Worm (Caenorhabditis elegans) whole organism, L3 larva: ENCODE measurements around the gene F58A6.5.

Experiments
- R02D3.7 ChIP-seq: fragments of 150-350 bp; optimal IDR thresholded peaks from 2 replicates; lab custom pipeline; 2014; ENCODE audit warnings: missing biosample characterization, missing genetic modification characterization
- ZK546.5 ChIP-seq: sonication (generic microtip); optimal IDR thresholded peaks from 2 replicates; lab custom pipeline; 2017; ENCODE audit warnings: missing biosample characterization, missing genetic modification characterization
- ama-1 ChIP-seq: fragments of 150-350 bp; optimal IDR thresholded peaks from 2 replicates; lab custom pipeline; 2018
- ceh-16 ChIP-seq: sonication (generic microtip); optimal IDR thresholded peaks from 2 replicates; lab custom pipeline; 2017; ENCODE audit warnings: missing biosample characterization, missing genetic modification characterization
- ceh-28 ChIP-seq: fragments of 150-350 bp; optimal IDR thresholded peaks from 2 replicates; lab custom pipeline; 2014; ENCODE audit warnings: missing biosample characterization, missing genetic modification reagents, missing genetic modification characterization
- ceh-9 ChIP-seq: sonication (generic microtip); optimal IDR thresholded peaks from 2 replicates; lab custom pipeline; 2018; ENCODE audit warnings: missing biosample characterization, missing genetic modification characterization
- daf-12 ChIP-seq: fragments of 150-350 bp; optimal IDR thresholded peaks from 2 replicates; lab custom pipeline; 2014; ENCODE audit warnings: missing biosample characterization, missing genetic modification reagents, missing genetic modification characterization
- elt-1 ChIP-seq: fragments of 150-350 bp; optimal IDR thresholded peaks from 2 replicates; lab custom pipeline; 2014; ENCODE audit warnings: missing biosample characterization, missing genetic modification characterization
- elt-2 ChIP-seq: sonication (generic microtip); optimal IDR thresholded peaks from 2 replicates; lab custom pipeline; 2016; ENCODE audit warnings: missing genetic modification reagents, mild to moderate bottlenecking, missing genetic modification characterization, missing compliant biosample characterization
- elt-3 ChIP-seq, 3 experiments: fragments of 150-350 bp in 1 of 3; sonication (generic microtip) in 2 of 3; optimal IDR thresholded peaks; 2 replicates in 2 of 3; 4 replicates in 1 of 3; lab custom pipeline; 2014 to 2017; ENCODE audit warnings: missing biosample characterization in 3 of 3, missing genetic modification characterization in 3 of 3
- eor-1 ChIP-seq, 2 experiments: fragments of 150-350 bp; optimal IDR thresholded peaks; 2 replicates each; lab custom pipeline; 2014 to 2018; ENCODE audit warnings: missing biosample characterization in 2 of 2, missing genetic modification characterization in 2 of 2
- fkh-2 ChIP-seq: fragments of 150-350 bp; optimal IDR thresholded peaks from 2 replicates; lab custom pipeline; 2014; ENCODE audit warnings: missing biosample characterization, missing genetic modification reagents, missing genetic modification characterization
- fos-1 ChIP-seq: fragments of 150-350 bp; optimal IDR thresholded peaks from 2 replicates; lab custom pipeline; 2014; ENCODE audit warnings: missing biosample characterization, missing genetic modification characterization
- hmg-11 ChIP-seq: sonication (generic microtip); optimal IDR thresholded peaks from 2 replicates; lab custom pipeline; 2016; ENCODE audit warnings: missing genetic modification characterization, missing compliant biosample characterization
- jun-1 ChIP-seq: fragments of 150-350 bp; optimal IDR thresholded peaks from 2 replicates; lab custom pipeline; 2014; ENCODE audit warnings: missing biosample characterization, missing genetic modification reagents, missing genetic modification characterization
- lin-15B ChIP-seq: fragments of 150-350 bp; optimal IDR thresholded peaks from 2 replicates; lab custom pipeline; 2014; ENCODE audit warnings: missing biosample characterization, missing genetic modification characterization
- lin-39 ChIP-seq: fragments of 150-350 bp; optimal IDR thresholded peaks from 2 replicates; lab custom pipeline; 2018; ENCODE audit warnings: missing biosample characterization, missing genetic modification reagents, missing genetic modification characterization
- lsy-12 ChIP-seq: sonication (generic microtip); optimal IDR thresholded peaks from 2 replicates; lab custom pipeline; 2016; ENCODE audit warnings: mild to moderate bottlenecking, missing genetic modification characterization, missing compliant biosample characterization
- mml-1 ChIP-seq: fragments of 150-350 bp; sonication (generic microtip); optimal IDR thresholded peaks from 3 replicates; lab custom pipeline; 2014; ENCODE audit warnings: missing biosample characterization, missing genetic modification characterization
- nfya-1 ChIP-seq: sonication (generic microtip); optimal IDR thresholded peaks from 2 replicates; lab custom pipeline; 2017; ENCODE audit warnings: missing genetic modification characterization, mild to moderate bottlenecking, missing compliant biosample characterization, antibody characterized with exemption, moderate library complexity; ENCODE audit not compliant: insufficient read depth
- nhr-11 ChIP-seq: fragments of 150-350 bp; optimal IDR thresholded peaks from 2 replicates; lab custom pipeline; 2014; ENCODE audit warnings: missing biosample characterization, missing genetic modification characterization
- nhr-12 ChIP-seq: fragments of 150-350 bp; optimal IDR thresholded peaks from 2 replicates; lab custom pipeline; 2014; ENCODE audit warnings: missing biosample characterization, missing genetic modification characterization
- nhr-23 ChIP-seq: fragments of 150-350 bp; optimal IDR thresholded peaks from 2 replicates; lab custom pipeline; 2014; ENCODE audit warnings: missing biosample characterization, missing genetic modification reagents, missing genetic modification characterization
- nhr-25 ChIP-seq: sonication (generic microtip); optimal IDR thresholded peaks from 2 replicates; lab custom pipeline; 2017; ENCODE audit warnings: missing biosample characterization, missing genetic modification characterization
- nhr-43 ChIP-seq: sonication (generic microtip); optimal IDR thresholded peaks from 2 replicates; lab custom pipeline; 2016; ENCODE audit warnings: mild to moderate bottlenecking, missing genetic modification characterization, missing compliant biosample characterization; ENCODE audit not compliant: poor library complexity, severe bottlenecking
- nhr-67 ChIP-seq: fragments of 150-350 bp; optimal IDR thresholded peaks from 2 replicates; lab custom pipeline; 2014; ENCODE audit warnings: missing biosample characterization, missing genetic modification characterization
- nhr-76 ChIP-seq: fragments of 150-350 bp; sonication (generic microtip); optimal IDR thresholded peaks from 5 replicates; lab custom pipeline; 2014; ENCODE audit warnings: missing biosample characterization, missing genetic modification characterization
- nhr-77 ChIP-seq: fragments of 150-350 bp; optimal IDR thresholded peaks from 2 replicates; lab custom pipeline; 2014; ENCODE audit warnings: missing biosample characterization, missing genetic modification characterization
- pha-4 ChIP-seq: fragments of 150-350 bp; optimal IDR thresholded peaks from 2 replicates; lab custom pipeline; 2014; ENCODE audit warnings: missing biosample characterization, missing genetic modification reagents, missing genetic modification characterization
- pqm-1 ChIP-seq: fragments of 150-350 bp; optimal IDR thresholded peaks from 2 replicates; lab custom pipeline; 2017; ENCODE audit warnings: missing biosample characterization, missing genetic modification characterization, inconsistent platforms
- sea-2 ChIP-seq: fragments of 150-350 bp; sonication (generic microtip); optimal IDR thresholded peaks from 4 replicates; lab custom pipeline; 2014; ENCODE audit warnings: missing biosample characterization, missing genetic modification reagents, missing genetic modification characterization
- skn-1 ChIP-seq: fragments of 150-350 bp; optimal IDR thresholded peaks from 2 replicates; lab custom pipeline; 2014; ENCODE audit warnings: missing biosample characterization, missing genetic modification characterization
- snpc-4 ChIP-seq: fragments of 150-350 bp; optimal IDR thresholded peaks from 2 replicates; lab custom pipeline; 2014; ENCODE audit warnings: missing biosample characterization, missing genetic modification characterization
- tbx-2 ChIP-seq: sonication (generic microtip); optimal IDR thresholded peaks from 2 replicates; lab custom pipeline; 2016; ENCODE audit warnings: mild to moderate bottlenecking, missing genetic modification characterization, missing compliant biosample characterization
- unc-39 ChIP-seq: sonication (generic microtip); optimal IDR thresholded peaks from 4 replicates; lab custom pipeline; 2017; ENCODE audit warnings: missing biosample characterization, missing genetic modification characterization
- unc-62 ChIP-seq: fragments of 150-350 bp; sonication (generic microtip); optimal IDR thresholded peaks from 4 replicates; lab custom pipeline; 2014; ENCODE audit warnings: missing biosample characterization, missing genetic modification reagents, missing genetic modification characterization
- zag-1 ChIP-seq: fragments of 150-350 bp; optimal IDR thresholded peaks from 2 replicates; lab custom pipeline; 2014; ENCODE audit warnings: missing biosample characterization, missing genetic modification characterization
- ztf-4 ChIP-seq: fragments of 150-350 bp; optimal IDR thresholded peaks from 2 replicates; lab custom pipeline; 2014; ENCODE audit warnings: missing biosample characterization, missing genetic modification characterization

F58A6.5 gene

DNA sequence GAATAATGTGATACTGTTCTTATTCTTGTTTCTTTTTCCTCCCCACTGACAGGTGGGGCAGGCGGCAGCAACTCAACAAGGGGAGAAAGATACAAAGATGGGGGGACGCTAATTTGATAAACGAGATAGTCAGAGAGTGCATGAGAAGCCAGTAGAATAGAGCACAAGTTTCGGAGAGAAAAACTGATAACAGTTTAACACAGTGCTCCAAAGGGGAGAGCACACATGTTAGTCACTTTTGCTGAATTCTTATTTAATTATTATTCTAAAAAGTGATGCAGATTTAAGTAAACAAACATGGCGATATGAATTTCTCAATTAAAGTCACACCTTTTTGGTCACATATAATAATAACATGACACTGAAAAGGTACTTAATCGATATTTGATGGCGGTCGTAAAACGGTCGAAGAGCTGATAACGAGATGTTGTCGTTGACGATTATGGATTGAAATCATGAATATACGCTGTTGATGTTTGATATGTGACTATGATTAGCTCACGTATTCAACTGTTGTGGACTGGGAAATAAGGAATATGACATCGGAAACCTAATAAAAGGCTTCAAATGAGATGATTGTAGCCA lies 37.8 kb upstream of the F58A6.5 start (continued):
- TF ChIP-seq snpc-4 (tag; lab: Kevin White, UChicago) (no peak), pqm-1 (tag; lab: Kevin White, UChicago) (peak; percentile 95), mml-1 (tag; lab: Kevin White, UChicago) (no peak), nhr-11 (tag; lab: Kevin White, UChicago) (no peak), ztf-4 (tag; lab: Kevin White, UChicago) (no peak), tbx-2 (no peak), lin-15B (no peak)

DNA sequence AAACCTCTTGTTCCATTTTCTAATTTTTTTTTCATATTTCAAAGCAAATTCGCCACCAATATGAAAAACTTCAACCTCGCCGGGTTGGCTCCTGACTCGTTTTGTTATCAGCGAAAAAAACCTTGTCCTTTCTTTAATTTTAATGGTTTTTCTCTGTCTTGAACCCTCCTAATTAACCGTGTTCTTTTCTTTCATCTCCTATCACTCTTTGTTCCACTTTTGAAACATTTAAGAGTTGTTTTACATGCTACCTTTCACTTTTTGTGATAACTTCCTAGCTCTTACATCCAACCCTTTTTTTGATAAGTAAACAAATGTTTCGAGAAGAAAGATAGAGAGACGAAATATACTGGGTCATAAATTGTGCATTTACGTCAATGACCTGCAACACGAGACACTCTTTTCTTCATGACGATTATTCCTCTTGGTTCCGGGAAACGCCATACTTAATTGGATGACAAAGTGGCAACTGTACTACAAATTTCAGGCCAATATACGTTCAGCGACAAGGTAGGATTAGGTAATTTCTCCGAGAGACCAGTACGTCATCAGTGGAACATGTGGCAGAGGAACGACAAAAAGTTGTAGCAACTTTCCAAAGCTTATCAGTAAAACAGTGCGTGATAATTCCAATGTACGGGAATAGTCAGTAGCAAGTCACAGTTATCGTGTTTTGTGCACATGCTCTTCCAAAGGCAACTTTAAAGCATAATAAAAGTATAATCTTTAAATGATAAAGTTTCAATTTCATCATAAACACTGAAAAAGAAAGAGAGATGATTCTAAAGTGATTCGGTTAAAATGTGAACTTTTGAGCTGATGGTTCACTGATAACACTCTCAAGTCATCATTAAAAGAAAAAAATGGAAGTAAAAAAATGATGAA lies 36.7 kb upstream of the F58A6.5 start:
- TF ChIP-seq tbx-2 (no peak), pha-4 (tag; lab: Kevin White, UChicago) (peak; percentile 62), nhr-11 (tag; lab: Kevin White, UChicago) (no peak), pqm-1 (tag; lab: Kevin White, UChicago) (peak; percentile 87), hmg-11 (tag; lab: Kevin White, UChicago) (no peak), elt-2 (tag; lab: Kevin White, UChicago) (peak; percentile 99), fos-1 (peak; percentile 6), ZK546.5 (tag; lab: Kevin White, UChicago) (no peak), mml-1 (tag; lab: Kevin White, UChicago) (no peak), elt-3 (tag; optimal IDR thresholded peaks at IDR 0.05; lab: Kevin White, UChicago) (no peak), ceh-16 (tag; lab: Kevin White, UChicago) (no peak), lsy-12 (no peak), daf-12 (tag; lab: Kevin White, UChicago) (no peak)

ce11 chrII:5183207-5183606 lies 35.0 kb upstream of the F58A6.5 start:
- TF ChIP-seq nhr-67 (tag; lab: Kevin White, UChicago) = no peak
- peak; percentile 20 for TF ChIP-seq nhr-23
- TF ChIP-seq pqm-1 (tag; lab: Kevin White, UChicago) = no peak
- no peak for TF ChIP-seq nhr-11 (tag; lab: Kevin White, UChicago)
- TF ChIP-seq nhr-25 (tag; lab: Kevin White, UChicago) = peak; percentile 50

DNA sequence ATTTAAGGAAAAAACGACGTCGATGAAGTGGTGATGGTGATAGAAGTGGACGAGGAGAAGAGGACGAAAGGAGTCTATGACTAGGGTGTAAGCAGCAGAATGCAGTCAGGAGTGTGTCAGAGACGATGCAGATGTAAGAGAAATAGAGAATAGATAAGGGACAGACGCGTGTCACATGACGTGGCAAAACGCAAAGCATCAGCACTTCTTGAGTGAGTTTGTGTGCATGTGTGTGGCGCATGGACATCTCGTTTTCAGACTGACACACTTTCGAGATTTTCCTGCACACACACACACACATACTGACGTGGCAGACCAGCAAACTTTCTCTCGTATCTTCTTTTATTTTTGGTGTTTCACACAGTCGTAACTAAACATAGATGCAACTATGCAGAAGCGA lies 34.2 kb upstream of the F58A6.5 start:
- TF ChIP-seq elt-2 (tag; lab: Kevin White, UChicago) = peak; percentile 99
- TF ChIP-seq ceh-9 (tag; lab: Kevin White, UChicago) = no peak
- TF ChIP-seq nfya-1 = peak; percentile 71
- TF ChIP-seq nhr-25 (tag; lab: Kevin White, UChicago) = peak; percentile 51
- TF ChIP-seq elt-1 (tag; lab: Kevin White, UChicago) = peak; percentile 15
- no peak for TF ChIP-seq tbx-2
- peak; percentile 75 for TF ChIP-seq skn-1 (tag; lab: Kevin White, UChicago)
- TF ChIP-seq pha-4 (tag; lab: Kevin White, UChicago) = peak; percentile 48
- peak; percentile 89 for TF ChIP-seq pqm-1 (tag; lab: Kevin White, UChicago)
- TF ChIP-seq fkh-2 (tag; lab: Kevin White, UChicago) = no peak
- peak; percentile 68 for TF ChIP-seq nhr-43 (tag; lab: Kevin White, UChicago)
- TF ChIP-seq unc-39 = no peak
- peak; percentile 30 for TF ChIP-seq jun-1 (tag; lab: Kevin White, UChicago)
- peak; percentile 11 for TF ChIP-seq ceh-28 (tag; lab: Kevin White, UChicago)
- TF ChIP-seq snpc-4 (tag; lab: Kevin White, UChicago) = peak; percentile 20
- peak; percentile 30 for TF ChIP-seq lin-39 (tag; lab: Kevin White, UChicago)
- TF ChIP-seq hmg-11 (tag; lab: Kevin White, UChicago) = peak; percentile 44
- peak; percentile 18 for TF ChIP-seq nhr-23
- TF ChIP-seq ama-1 = peak; percentile 39

DNA sequence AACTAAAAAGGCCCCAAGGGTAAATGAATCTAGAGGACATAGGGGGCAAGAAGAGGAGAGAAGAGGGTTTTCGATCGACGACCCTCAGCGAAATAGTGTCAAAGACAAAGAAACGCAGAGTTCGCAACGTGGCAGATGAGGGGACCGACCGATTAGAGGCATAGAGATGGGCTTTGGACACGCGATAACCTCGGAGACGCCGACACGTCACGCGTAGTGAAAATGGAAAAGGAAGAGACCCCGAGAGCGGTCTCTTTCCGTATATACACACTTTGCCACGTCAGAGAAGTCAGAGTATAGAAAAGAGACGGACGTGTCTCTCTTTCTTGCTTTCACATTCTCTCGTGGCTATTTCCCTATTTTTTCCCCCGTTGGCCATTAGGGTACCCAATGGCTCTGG lies 33.2 kb upstream of the F58A6.5 start:
- TF ChIP-seq snpc-4 (tag; lab: Kevin White, UChicago) (peak; percentile 37), nhr-43 (tag; lab: Kevin White, UChicago) (peak; percentile 63), pha-4 (tag; lab: Kevin White, UChicago) (peak; percentile 28), fkh-2 (tag; lab: Kevin White, UChicago) (no peak), eor-1 (tag; optimal IDR thresholded peaks at IDR 0.05; lab: Kevin White, UChicago) (no peak), nhr-67 (tag; lab: Kevin White, UChicago) (no peak), ama-1 (no peak), hmg-11 (tag; lab: Kevin White, UChicago) (peak; percentile 49), lin-39 (tag; lab: Kevin White, UChicago) (peak; percentile 71), nhr-12 (no peak), unc-62 (GFP tag; lab: Kevin White, UChicago) (peak; percentile 60), lsy-12 (peak; percentile 56), pqm-1 (tag; lab: Kevin White, UChicago) (no peak), daf-12 (tag; lab: Kevin White, UChicago) (no peak), lin-15B (peak; percentile 37), zag-1 (no peak), ceh-28 (tag; lab: Kevin White, UChicago) (peak; percentile 38), R02D3.7 (tag; lab: Kevin White, UChicago) (no peak), nhr-23 (peak; percentile 49), sea-2 (GFP tag; lab: Kevin White, UChicago) (no peak), ztf-4 (tag; lab: Kevin White, UChicago) (peak; percentile 46), nhr-76 (tag; lab: Kevin White, UChicago) (peak; percentile 34), nhr-77 (no peak), skn-1 (tag; lab: Kevin White, UChicago) (no peak), jun-1 (tag; lab: Kevin White, UChicago) (peak; percentile 59), nhr-11 (tag; lab: Kevin White, UChicago) (no peak), ZK546.5 (tag; lab: Kevin White, UChicago) (no peak)
